Worm (Caenorhabditis elegans) whole organism, mixed stage, embryonic: Measurements from ENCODE around the gene nhr-63.

ENCODE experiments used
- M03D4.4 ChIP-seq: sonication (generic microtip); optimal IDR thresholded peaks from 2 replicates; lab custom pipeline; 2017; ENCODE audit warnings: mild to moderate bottlenecking, missing genetic modification characterization, missing compliant biosample characterization
- ceh-39 ChIP-seq: fragments of 150-350 bp; optimal IDR thresholded peaks from 2 replicates; lab custom pipeline; 2014; ENCODE audit warnings: missing biosample characterization, missing genetic modification characterization
- ceh-43 ChIP-seq: fragments of 200-800 bp; sonication (Bioruptor generic); optimal IDR thresholded peaks from 2 replicates; lab custom pipeline; 2018; ENCODE audit warnings: mild to moderate bottlenecking, missing genetic modification characterization, moderate library complexity, missing compliant biosample characterization
- ceh-83 ChIP-seq: fragments of 200-800 bp; sonication (Bioruptor generic); optimal IDR thresholded peaks from 2 replicates; lab custom pipeline; 2018; ENCODE audit warnings: mild to moderate bottlenecking, missing genetic modification characterization, missing compliant biosample characterization
- ces-1 ChIP-seq: fragments of 150-350 bp; optimal IDR thresholded peaks from 2 replicates; lab custom pipeline; 2014; ENCODE audit warnings: missing biosample characterization, missing genetic modification reagents, missing genetic modification characterization
- cnd-1 ChIP-seq: fragments of 200-800 bp; sonication (Bioruptor generic); optimal IDR thresholded peaks from 2 replicates; lab custom pipeline; 2018; ENCODE audit warnings: mild to moderate bottlenecking, missing genetic modification characterization, missing compliant biosample characterization
- drap-1 ChIP-seq: fragments of 200-800 bp; sonication (Bioruptor generic); optimal IDR thresholded peaks from 3 replicates; lab custom pipeline; 2018; ENCODE audit warnings: mild to moderate bottlenecking, missing genetic modification characterization, missing compliant biosample characterization
- elt-3 ChIP-seq: fragments of 150-350 bp; optimal IDR thresholded peaks from 2 replicates; lab custom pipeline; 2014; ENCODE audit warnings: missing biosample characterization, missing genetic modification characterization
- flh-1 ChIP-seq: fragments of 200-800 bp; sonication (Bioruptor generic); optimal IDR thresholded peaks from 2 replicates; lab custom pipeline; 2018; ENCODE audit warnings: mild to moderate bottlenecking, missing genetic modification characterization, moderate library complexity, missing compliant biosample characterization
- ham-2 ChIP-seq: fragments of 200-800 bp; sonication (Bioruptor generic); optimal IDR thresholded peaks from 2 replicates; lab custom pipeline; 2018; ENCODE audit warnings: mild to moderate bottlenecking, missing genetic modification characterization, missing compliant biosample characterization
- hlh-1 ChIP-seq: fragments of 150-350 bp; optimal IDR thresholded peaks from 2 replicates; lab custom pipeline; 2014; ENCODE audit warnings: missing biosample characterization, missing genetic modification reagents, missing genetic modification characterization
- lin-13 ChIP-seq: fragments of 150-350 bp; optimal IDR thresholded peaks from 2 replicates; lab custom pipeline; 2014; ENCODE audit warnings: missing biosample characterization, missing genetic modification characterization
- lin-32 ChIP-seq: fragments of 200-800 bp; sonication (Bioruptor generic); optimal IDR thresholded peaks from 2 replicates; lab custom pipeline; 2018; ENCODE audit warnings: mild to moderate bottlenecking, missing genetic modification characterization, missing compliant biosample characterization
- mab-5 ChIP-seq: fragments of 150-350 bp; optimal IDR thresholded peaks from 2 replicates; lab custom pipeline; 2014; ENCODE audit warnings: missing biosample characterization, missing genetic modification characterization
- mep-1 ChIP-seq: fragments of 150-350 bp; optimal IDR thresholded peaks from 2 replicates; lab custom pipeline; 2017; ENCODE audit warnings: missing biosample characterization, missing genetic modification reagents, missing genetic modification characterization, inconsistent platforms
- mls-2 ChIP-seq: sonication (generic microtip); optimal IDR thresholded peaks from 2 replicates; lab custom pipeline; 2016; ENCODE audit warnings: mild to moderate bottlenecking, missing genetic modification characterization, moderate library complexity, missing compliant biosample characterization
- nhr-2 ChIP-seq: fragments of 150-350 bp; optimal IDR thresholded peaks from 2 replicates; lab custom pipeline; 2014; ENCODE audit warnings: missing biosample characterization, missing genetic modification characterization
- nhr-237 ChIP-seq: fragments of 150-350 bp; optimal IDR thresholded peaks from 2 replicates; lab custom pipeline; 2014; ENCODE audit warnings: missing biosample characterization, missing genetic modification characterization
- nhr-76 ChIP-seq: sonication (generic microtip); optimal IDR thresholded peaks from 2 replicates; lab custom pipeline; 2017; ENCODE audit warnings: missing biosample characterization, missing genetic modification characterization
- pha-4 ChIP-seq: fragments of 150-350 bp; optimal IDR thresholded peaks from 2 replicates; lab custom pipeline; 2018; ENCODE audit warnings: missing biosample characterization, missing genetic modification reagents, missing genetic modification characterization
- sem-2 ChIP-seq: fragments of 200-800 bp; sonication (Bioruptor generic); optimal IDR thresholded peaks from 2 replicates; lab custom pipeline; 2018; ENCODE audit warnings: mild to moderate bottlenecking, missing genetic modification characterization, missing compliant biosample characterization
- sptf-1 ChIP-seq: sonication (generic microtip); optimal IDR thresholded peaks from 2 replicates; lab custom pipeline; 2017; ENCODE audit warnings: mild to moderate bottlenecking, missing genetic modification characterization, moderate library complexity, missing compliant biosample characterization
- tbx-8 ChIP-seq: fragments of 200-800 bp; sonication (Bioruptor generic); optimal IDR thresholded peaks from 2 replicates; lab custom pipeline; 2018; ENCODE audit warnings: mild to moderate bottlenecking, missing genetic modification characterization, moderate library complexity, missing compliant biosample characterization
- unc-120 ChIP-seq: sonication (generic microtip); optimal IDR thresholded peaks from 2 replicates; lab custom pipeline; 2017; ENCODE audit warnings: missing genetic modification characterization, missing compliant biosample characterization; ENCODE audit not compliant: poor library complexity, severe bottlenecking
- unc-39 ChIP-seq: fragments of 150-350 bp; optimal IDR thresholded peaks from 2 replicates; lab custom pipeline; 2014; ENCODE audit warnings: missing biosample characterization, missing genetic modification characterization
- unc-62 ChIP-seq: fragments of 150-350 bp; optimal IDR thresholded peaks from 2 replicates; lab custom pipeline; 2014; ENCODE audit warnings: missing biosample characterization, missing genetic modification reagents, missing genetic modification characterization
- zip-8 ChIP-seq: fragments of 150-350 bp; optimal IDR thresholded peaks from 2 replicates; lab custom pipeline; 2014; ENCODE audit warnings: missing biosample characterization, missing genetic modification characterization
- ztf-11 ChIP-seq: fragments of 150-350 bp; optimal IDR thresholded peaks from 2 replicates; lab custom pipeline; 2014; ENCODE audit warnings: missing biosample characterization, missing genetic modification characterization

The nhr-63 gene

DNA sequence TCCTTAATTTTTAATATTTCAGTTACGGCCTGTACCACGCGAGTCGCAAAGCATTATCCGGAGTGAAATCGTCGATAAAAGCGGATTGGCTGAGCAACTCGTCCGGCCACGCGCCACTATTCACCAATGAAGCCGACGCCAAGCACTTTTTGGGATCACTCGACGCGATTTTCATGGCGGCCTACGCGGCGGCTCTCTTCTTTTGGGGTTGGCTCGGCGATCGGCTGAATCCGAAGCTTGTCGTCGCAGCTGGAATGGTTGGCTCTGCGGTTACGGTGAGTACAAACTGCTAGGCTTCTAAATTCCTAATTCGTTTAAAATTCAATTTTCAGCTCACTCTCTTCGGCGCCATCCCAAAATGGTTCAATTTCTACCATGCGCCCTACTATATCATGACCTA lies 22.5 kb downstream of the nhr-63 start:
- no peak for TF ChIP-seq pha-4 (tag; lab: Kevin White, UChicago)
- TF ChIP-seq ceh-43 (GFP tag; lab: Kevin White, UChicago): no peak
- TF ChIP-seq mep-1: no peak
- no peak for TF ChIP-seq flh-1

DNA sequence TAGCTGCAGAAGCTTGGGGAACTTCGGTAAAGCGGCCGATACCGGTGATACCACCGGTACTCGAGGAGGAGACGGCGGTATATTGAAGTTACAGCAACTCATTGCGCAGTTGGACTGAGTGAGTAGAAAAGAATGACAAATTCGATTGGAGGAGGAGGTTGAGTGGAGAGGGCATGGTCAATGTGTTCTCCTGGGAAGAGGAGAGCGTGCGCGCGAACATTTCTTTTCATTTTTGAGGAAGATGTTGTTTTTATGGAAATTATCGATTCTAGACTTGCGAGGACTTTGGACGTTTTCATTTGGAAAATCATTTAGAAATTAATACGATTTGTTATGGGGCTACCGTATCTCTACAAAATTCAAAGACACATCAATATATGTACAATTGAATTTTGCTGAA lies 26.8 kb downstream of the nhr-63 start:
- TF ChIP-seq flh-1 (no peak), sem-2 (GFP tag; lab: Kevin White, UChicago) (no peak), zip-8 (no peak), ham-2 (no peak), unc-39 (tag; lab: Kevin White, UChicago) (no peak), hlh-1 (no peak), pha-4 (tag; lab: Kevin White, UChicago) (no peak), lin-13 (tag; lab: Kevin White, UChicago) (no peak), mab-5 (tag; lab: Kevin White, UChicago) (no peak), mep-1 (no peak), nhr-237 (tag; lab: Kevin White, UChicago) (no peak), drap-1 (GFP tag; lab: Kevin White, UChicago) (no peak), ces-1 (GFP tag; lab: Kevin White, UChicago) (no peak), sptf-1 (no peak), ceh-43 (GFP tag; lab: Kevin White, UChicago) (no peak), unc-120 (no peak)

DNA sequence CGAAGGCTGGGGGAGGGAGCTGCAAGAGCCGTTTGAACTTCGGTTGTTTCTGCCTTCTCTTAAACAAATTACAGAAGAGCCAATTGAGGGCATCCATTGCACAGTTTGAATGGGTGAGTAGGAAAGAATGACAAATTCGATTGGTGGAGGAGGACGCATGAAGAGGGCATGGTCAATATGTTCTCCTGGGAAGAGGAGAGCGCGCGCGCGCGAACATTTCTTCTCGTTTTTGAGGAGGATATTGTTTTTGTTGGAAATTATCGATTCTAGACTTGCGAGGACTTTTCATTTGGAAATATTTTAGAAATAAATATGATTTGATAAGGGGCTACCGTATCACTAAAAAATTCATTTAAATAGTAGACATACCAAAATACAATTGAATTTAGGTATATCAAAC lies 29.2 kb downstream of the nhr-63 start, which contains the start of gene T10C6.7:
TSS of gene T10C6.7 (minus strand) at position 143 of the 400 bp plus-strand sequence.
- TF ChIP-seq pha-4 (tag; lab: Kevin White, UChicago) (no peak), lin-13 (tag; lab: Kevin White, UChicago) (no peak), ceh-43 (GFP tag; lab: Kevin White, UChicago) (no peak), zip-8 (no peak), elt-3 (tag; lab: Kevin White, UChicago) (no peak)

DNA sequence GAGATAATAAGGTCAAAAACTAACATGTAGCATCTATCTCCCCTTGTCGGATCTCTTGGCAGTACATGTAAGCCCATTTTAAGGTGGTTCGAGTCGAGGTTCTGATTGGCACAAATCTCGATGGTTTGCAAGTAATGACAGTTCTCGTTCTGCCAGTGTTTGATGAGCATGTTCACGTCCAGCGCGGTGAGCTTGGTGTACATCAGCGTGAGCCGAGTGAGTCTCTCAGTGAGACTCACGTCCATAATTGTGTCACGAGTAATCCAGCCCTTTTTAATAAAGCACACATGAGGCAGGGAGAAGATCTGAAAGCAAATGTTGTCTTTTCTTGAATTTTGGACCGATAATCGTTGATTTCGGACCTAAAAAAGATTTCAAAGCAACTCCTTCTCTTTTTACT lies 30.4 kb downstream of the nhr-63 start, which contains the start of gene T10C6.16:
TSS of gene T10C6.16 (minus strand) at position 245 of the 400 bp plus-strand sequence.
- TF ChIP-seq mab-5 (tag; lab: Kevin White, UChicago) (no peak), sptf-1 (no peak), ceh-83 (GFP tag; lab: Kevin White, UChicago) (no peak), flh-1 (no peak), nhr-2 (no peak), unc-62 (GFP tag; lab: Kevin White, UChicago) (no peak), ces-1 (GFP tag; lab: Kevin White, UChicago) (no peak)

DNA sequence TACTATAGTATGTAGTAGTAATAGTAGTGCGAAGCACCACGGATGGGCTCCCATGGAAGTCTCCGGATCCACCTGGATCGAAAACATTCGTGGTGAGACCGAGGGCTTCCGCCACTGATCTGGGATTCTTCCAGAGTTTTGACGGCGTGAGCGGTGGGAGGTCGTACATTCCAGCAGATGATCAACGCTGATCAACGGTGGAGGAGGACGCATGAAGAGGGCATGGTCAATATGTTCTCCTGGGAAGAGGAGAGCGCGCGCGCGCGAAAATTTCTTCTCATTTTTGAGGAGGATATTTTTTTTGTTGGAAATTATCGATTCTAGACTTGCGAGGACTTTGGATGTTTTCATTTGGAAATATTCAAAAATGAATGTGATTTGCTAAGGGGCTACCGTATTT lies 31.1 kb downstream of the nhr-63 start:
- TF ChIP-seq cnd-1 (tag; lab: Kevin White, UChicago) (no peak), tbx-8 (GFP tag; lab: Kevin White, UChicago) (no peak), sem-2 (GFP tag; lab: Kevin White, UChicago) (no peak), mab-5 (tag; lab: Kevin White, UChicago) (no peak), lin-13 (tag; lab: Kevin White, UChicago) (no peak), unc-39 (tag; lab: Kevin White, UChicago) (no peak), sptf-1 (no peak), M03D4.4 (tag; lab: Kevin White, UChicago) (no peak), flh-1 (no peak), ceh-39 (tag; lab: Kevin White, UChicago) (no peak), pha-4 (tag; lab: Kevin White, UChicago) (no peak), ztf-11 (tag; lab: Kevin White, UChicago) (no peak), unc-120 (no peak), drap-1 (GFP tag; lab: Kevin White, UChicago) (no peak), nhr-76 (no peak), elt-3 (tag; lab: Kevin White, UChicago) (no peak), ces-1 (GFP tag; lab: Kevin White, UChicago) (no peak)

DNA sequence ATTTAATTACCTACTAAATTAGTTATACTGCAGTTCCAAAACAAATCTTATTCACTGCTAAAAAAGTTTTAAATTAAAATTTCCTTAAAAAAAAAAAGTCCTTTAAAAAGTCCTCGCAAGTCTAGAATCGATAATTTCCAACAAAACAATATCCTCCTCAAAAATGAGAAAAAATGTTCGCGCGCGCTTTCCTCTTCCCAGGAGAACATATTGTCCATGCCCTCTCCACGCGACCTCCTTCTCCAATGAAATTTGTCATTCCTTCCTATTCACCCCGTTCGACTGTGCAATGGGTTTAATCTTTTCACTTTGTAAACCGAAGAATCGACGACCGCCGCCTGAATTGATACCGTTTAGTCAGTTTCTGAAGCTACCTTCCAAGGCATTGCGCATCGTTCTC lies 33.8 kb downstream of the nhr-63 start, which contains the start of gene T10C6.10:
TSS of gene T10C6.10 (plus strand) at position 248 of the 400 bp plus-strand sequence.
- TF ChIP-seq sem-2 (GFP tag; lab: Kevin White, UChicago): no peak
- no peak for TF ChIP-seq unc-39 (tag; lab: Kevin White, UChicago)
- TF ChIP-seq nhr-76: no peak
- TF ChIP-seq ces-1 (GFP tag; lab: Kevin White, UChicago): no peak
- no peak for TF ChIP-seq M03D4.4 (tag; lab: Kevin White, UChicago)
- TF ChIP-seq zip-8: no peak
- no peak for TF ChIP-seq lin-32 (GFP tag; lab: Kevin White, UChicago)
- TF ChIP-seq ztf-11 (tag; lab: Kevin White, UChicago): no peak
- TF ChIP-seq mls-2 (tag; lab: Kevin White, UChicago): no peak
- TF ChIP-seq elt-3 (tag; lab: Kevin White, UChicago): no peak
- no peak for TF ChIP-seq nhr-237 (tag; lab: Kevin White, UChicago)
- TF ChIP-seq hlh-1: no peak
- no peak for TF ChIP-seq nhr-2
